Worm (Caenorhabditis elegans) whole organism, midembryonic: ENCODE results near the gene C45G9.11.
"Not testable (repeated sequence)": the region's sequence is repeated elsewhere in the genome, so short reads cannot be mapped to it uniquely, and the experiment has no call there.

ENCODE experiments used
- T22C8.4 ChIP-seq: fragments of 200-800 bp; sonication (Bioruptor generic); IDR thresholded peaks from 2 replicates; pipeline ENCODE4 v1.3.6; 2022; ENCODE audit warnings: missing genetic modification characterization, missing compliant biosample characterization
- cog-1 ChIP-seq: sonication (generic microtip); optimal IDR thresholded peaks from 2 replicates; lab custom pipeline; 2016; ENCODE audit warnings: missing genetic modification characterization, missing compliant biosample characterization
- flt-1 ChIP-seq: fragments of 200-800 bp; sonication (Bioruptor generic); IDR thresholded peaks from 2 replicates; pipeline ENCODE4 v1.3.6; 2022; ENCODE audit warnings: missing genetic modification characterization, missing compliant biosample characterization
- klf-2 ChIP-seq: fragments of 200-800 bp; sonication (Bioruptor generic); conservative IDR thresholded peaks from 2 replicates; pipeline ENCODE4 v1.3.6; 2022; ENCODE audit warnings: missing genetic modification reagents, missing genetic modification characterization, missing compliant biosample characterization
- med-1 ChIP-seq: sonication (generic microtip); optimal IDR thresholded peaks from 2 replicates; lab custom pipeline; 2017; ENCODE audit warnings: missing genetic modification characterization, mild to moderate bottlenecking, missing compliant biosample characterization, antibody characterized with exemption, missing genetic modification reagents; ENCODE audit not compliant: insufficient read depth
- ref-1 ChIP-seq: fragments of 200-800 bp; sonication (Bioruptor generic); conservative IDR thresholded peaks from 2 replicates; pipeline ENCODE4 v1.3.6; 2022; ENCODE audit warnings: missing genetic modification reagents, missing genetic modification characterization, missing compliant biosample characterization
- tab-1 ChIP-seq: fragments of 200-800 bp; sonication (Bioruptor generic); IDR thresholded peaks from 2 replicates; pipeline ENCODE4 v1.3.6; 2022; ENCODE audit warnings: missing genetic modification characterization, missing compliant biosample characterization
- ztf-23 ChIP-seq: fragments of 200-800 bp; sonication (Bioruptor generic); IDR thresholded peaks from 2 replicates; pipeline ENCODE4 v1.3.6; 2022; ENCODE audit warnings: missing genetic modification reagents, missing genetic modification characterization, missing compliant biosample characterization
- ztf-29 ChIP-seq: fragments of 200-800 bp; sonication (Bioruptor generic); IDR thresholded peaks from 2 replicates; pipeline ENCODE4 v1.3.6; 2022; ENCODE audit warnings: missing genetic modification reagents, missing genetic modification characterization, missing compliant biosample characterization

- not testable (repeated sequence) for TF ChIP-seq med-1 (GFP tag; lab: Kevin White, UChicago); flt-1 (GFP tag; lab: Robert Waterston, UW); ref-1; klf-2 (GFP tag; lab: Robert Waterston, UW); tab-1 (GFP tag; lab: Robert Waterston, UW); ztf-23; T22C8.4 (GFP tag; lab: Robert Waterston, UW); ztf-29 (GFP tag; lab: Robert Waterston, UW); cog-1 (tag; lab: Kevin White, UChicago)
Observed at ce11 chrIII:5055709-5056108, 12.8 kb downstream of the C45G9.11 start, which contains the start of gene C45G9.9.
